Fruit fly (Drosophila melanogaster): Measurements from ENCODE around the gene hay.

The hay gene

DNA sequence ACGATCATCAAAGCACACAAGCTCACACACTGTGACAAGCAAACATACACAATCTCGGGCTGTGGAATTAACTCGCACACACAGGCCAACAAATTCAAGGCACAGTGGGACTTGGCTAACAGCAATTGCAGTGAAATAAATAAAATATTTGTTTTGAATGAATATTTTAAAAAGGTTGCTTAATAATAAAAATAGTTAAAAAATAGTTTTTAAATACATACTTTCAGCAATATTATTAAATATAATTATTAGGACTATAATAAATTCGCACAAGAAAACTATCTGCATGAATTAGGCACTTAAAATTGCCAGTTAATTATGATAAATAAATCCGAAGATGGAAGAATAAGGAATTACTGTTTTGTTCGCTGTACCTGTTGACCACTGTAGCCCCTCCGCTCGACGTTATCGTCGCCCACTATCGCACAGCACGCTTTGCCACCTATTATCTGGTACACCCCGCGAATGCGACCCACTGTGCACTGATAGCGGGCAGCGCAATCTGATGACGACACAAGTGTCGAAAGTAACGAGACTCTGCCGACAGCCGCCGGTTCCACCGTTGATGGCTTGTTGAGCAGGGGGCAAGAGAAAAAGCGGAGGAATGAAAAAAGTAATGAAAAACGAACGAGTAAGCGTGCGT lies 52.0 kb downstream of the hay start (continued):
- TF ChIP-seq CrebB (tag; optimal IDR thresholded peaks at IDR 0.05), result peak; percentile 91
- TF ChIP-seq H2.0 (GFP tag; IDR thresholded peaks at IDR 0.05), result peak; percentile 95
- peak; percentile 91 for TF ChIP-seq Poxn (GFP tag; IDR thresholded peaks at IDR 0.05)
- TF ChIP-seq CG12219 (GFP tag; optimal IDR thresholded peaks at IDR 0.05), result peak; percentile 96
- peak; percentile 84 for TF ChIP-seq schlank (tag; optimal IDR thresholded peaks at IDR 0.05)
- TF ChIP-seq CG10565 (GFP tag; optimal IDR thresholded peaks at IDR 0.05), result peak; percentile 88
- peak; percentile 98 for TF ChIP-seq CG34376 (GFP tag; optimal IDR thresholded peaks at IDR 0.05)
- TF ChIP-seq hkb (optimal IDR thresholded peaks at IDR 0.05), result no peak
- peak; percentile 98 for TF ChIP-seq hkb (GFP tag; IDR thresholded peaks at IDR 0.05)
- TF ChIP-seq nerfin-2 (GFP tag; IDR thresholded peaks at IDR 0.05; ENCODE audit: partially characterized antibody), result 0 out of 2 replicates have a peak, but pooled peaks have one; percentile 25
- TF ChIP-seq Lhr (GFP tag; optimal IDR thresholded peaks at IDR 0.05), result peak; percentile 93
- TF ChIP-seq Blimp-1 (GFP tag; optimal IDR thresholded peaks at IDR 0.05), result peak; percentile 96
- TF ChIP-seq Atf6 (GFP tag; IDR thresholded peaks at IDR 0.05), result peak; percentile 99
- peak; percentile 83 for TF ChIP-seq Bteb2 (GFP tag; optimal IDR thresholded peaks at IDR 0.05)
- TF ChIP-seq Opbp (GFP tag; IDR thresholded peaks at IDR 0.05; ENCODE audit: partially characterized antibody), result no peak
- TF ChIP-seq CG2712 (tag; optimal IDR thresholded peaks at IDR 0.05), result peak; percentile 99
- peak; percentile 87 for TF ChIP-seq mirr (GFP tag; optimal IDR thresholded peaks at IDR 0.05)
- TF ChIP-seq grau (tag; optimal IDR thresholded peaks at IDR 0.05), result peak; percentile 100
- TF ChIP-seq NK7.1 (GFP tag; optimal IDR thresholded peaks at IDR 0.05), result peak; percentile 3
- TF ChIP-seq so (GFP tag; IDR thresholded peaks at IDR 0.05), result peak; percentile 98
- peak; percentile 97 for TF ChIP-seq CG4707 (GFP tag; optimal IDR thresholded peaks at IDR 0.05)
- TF ChIP-seq CG10654 (GFP tag; optimal IDR thresholded peaks at IDR 0.05), result peak; percentile 96
- peak; percentile 86 for TF ChIP-seq NFAT (GFP tag; IDR thresholded peaks at IDR 0.05)
- TF ChIP-seq inv (GFP tag; IDR thresholded peaks at IDR 0.05; ENCODE audit: partially characterized antibody), result peak; percentile 14; the same call in 1 of the 2 replicates
- TF ChIP-seq CG8944 (GFP tag; optimal IDR thresholded peaks at IDR 0.05), result peak; percentile 70
- TF ChIP-seq Atf3 (GFP tag; optimal IDR thresholded peaks at IDR 0.05), result peak; percentile 77
- peak; percentile 56; the same call in 1 of the 2 replicates for TF ChIP-seq aop (GFP tag; IDR thresholded peaks at IDR 0.05)
- TF ChIP-seq HmgD (GFP tag; optimal IDR thresholded peaks at IDR 0.05), result peak; percentile 50
- TF ChIP-seq CG17568 (GFP tag; optimal IDR thresholded peaks at IDR 0.05), result peak; percentile 94
- peak; percentile 87 for TF ChIP-seq E2f2 (GFP tag; IDR thresholded peaks at IDR 0.05)
- TF ChIP-seq CG18476 (GFP tag; optimal IDR thresholded peaks at IDR 0.05), result peak; percentile 96
- peak; percentile 94 for TF ChIP-seq CG6272 (GFP tag; IDR thresholded peaks at IDR 0.05)
- peak; percentile 96 for TF ChIP-seq tap (tag; optimal IDR thresholded peaks at IDR 0.05)
- peak; percentile 71 for TF ChIP-seq CG16779 (GFP tag; IDR thresholded peaks at IDR 0.05)
- peak; percentile 89 for TF ChIP-seq CG18011 (GFP tag; optimal IDR thresholded peaks at IDR 0.05)
- peak; percentile 97 for TF ChIP-seq CG17359 (tag; optimal IDR thresholded peaks at IDR 0.05)
- TF ChIP-seq nau (GFP tag; optimal IDR thresholded peaks at IDR 0.05), result peak; percentile 99
- peak; percentile 28 for TF ChIP-seq pfk (GFP tag; optimal IDR thresholded peaks at IDR 0.05)
- peak; percentile 95 for TF ChIP-seq YL-1 (GFP tag; optimal IDR thresholded peaks at IDR 0.05)
- TF ChIP-seq emc (GFP tag; optimal IDR thresholded peaks at IDR 0.05), result peak; percentile 71
- TF ChIP-seq dmrt99B (tag; optimal IDR thresholded peaks at IDR 0.05), result peak; percentile 99
- TF ChIP-seq CG17328 (GFP tag; IDR thresholded peaks at IDR 0.05), result peak; percentile 93
- TF ChIP-seq zf30C (GFP tag; optimal IDR thresholded peaks at IDR 0.05), result no peak
- TF ChIP-seq Usf (GFP tag; optimal IDR thresholded peaks at IDR 0.05), result peak; percentile 97
- peak; percentile 95 for TF ChIP-seq Ada2b (GFP tag; IDR thresholded peaks at IDR 0.05)
- peak; percentile 39 for TF ChIP-seq ERR (GFP tag; optimal IDR thresholded peaks at IDR 0.05)
- TF ChIP-seq dpn (GFP tag; optimal IDR thresholded peaks at IDR 0.05), result peak; percentile 86 to 98
- peak; percentile 35 for TF ChIP-seq Ets97D (GFP tag; optimal IDR thresholded peaks at IDR 0.05)
- TF ChIP-seq CkIIα-i1 (GFP tag; IDR thresholded peaks at IDR 0.05), result peak; percentile 80
- peak; percentile 96 for TF ChIP-seq al (GFP tag; IDR thresholded peaks at IDR 0.05)
